Worm (Caenorhabditis elegans): ENCODE measurements around the gene cah-1.

cah-1 gene

ce11 chrIII:5085529-5085928 is at the start of gene cah-1:
Gene cah-1, minus strand, starts transcription at chrIII:5085629.
- no peak for TF ChIP-seq unc-62 (GFP tag; optimal IDR thresholded peaks at IDR 0.05)

ce11 chrIII:5134506-5134905 is 49.1 kb upstream of the cah-1 start:
- TF ChIP-seq unc-62 (GFP tag; optimal IDR thresholded peaks at IDR 0.05): no peak

- TF ChIP-seq unc-62 (GFP tag; optimal IDR thresholded peaks at IDR 0.05): no peak
Measured at ce11 chrIII:5130654-5131053, 45.2 kb upstream of the cah-1 start.

ce11 chrIII:5129261-5129660 is 43.8 kb upstream of the cah-1 start:
- no peak for TF ChIP-seq unc-62 (GFP tag; optimal IDR thresholded peaks at IDR 0.05)

- no peak for TF ChIP-seq unc-62 (GFP tag; optimal IDR thresholded peaks at IDR 0.05)
Measured at ce11 chrIII:5126988-5127387, 41.6 kb upstream of the cah-1 start.

ce11 chrIII:5125759-5126158 is 40.3 kb upstream of the cah-1 start:
- TF ChIP-seq unc-62 (GFP tag; optimal IDR thresholded peaks at IDR 0.05): no peak

ce11 chrIII:5124385-5124784 is 39.0 kb upstream of the cah-1 start:
- no peak for TF ChIP-seq unc-62 (GFP tag; optimal IDR thresholded peaks at IDR 0.05)

ce11 chrIII:5120593-5120992 is 35.2 kb upstream of the cah-1 start:
- TF ChIP-seq unc-62 (GFP tag; optimal IDR thresholded peaks at IDR 0.05): no peak

ce11 chrIII:5119063-5119462 is 33.6 kb upstream of the cah-1 start:
- TF ChIP-seq unc-62 (GFP tag; optimal IDR thresholded peaks at IDR 0.05): no peak

- no peak for TF ChIP-seq unc-62 (GFP tag; optimal IDR thresholded peaks at IDR 0.05)
Measured at ce11 chrIII:5112998-5113397, 27.6 kb upstream of the cah-1 start.

ce11 chrIII:5112399-5112798 is 27.0 kb upstream of the cah-1 start:
- no peak for TF ChIP-seq unc-62 (GFP tag; optimal IDR thresholded peaks at IDR 0.05)

ce11 chrIII:5109401-5109800 is 24.0 kb upstream of the cah-1 start, which contains the start of gene sax-2:
Gene sax-2, plus strand, starts transcription at chrIII:5109701.
- no peak for TF ChIP-seq unc-62 (GFP tag; optimal IDR thresholded peaks at IDR 0.05)

- no peak for TF ChIP-seq unc-62 (GFP tag; optimal IDR thresholded peaks at IDR 0.05)
Measured at ce11 chrIII:5108746-5109145, 23.3 kb upstream of the cah-1 start.

ce11 chrIII:5107959-5108358 is 22.5 kb upstream of the cah-1 start:
- no peak for TF ChIP-seq unc-62 (GFP tag; optimal IDR thresholded peaks at IDR 0.05)

- no peak for TF ChIP-seq unc-62 (GFP tag; optimal IDR thresholded peaks at IDR 0.05)
Measured at ce11 chrIII:5106893-5107471, 21.6 kb upstream of the cah-1 start, which contains the start of gene dpy-17. Gene dpy-17, plus strand, starts transcription at chrIII:5107330.

ce11 chrIII:5105485-5105884 is 20.1 kb upstream of the cah-1 start:
- TF ChIP-seq unc-62 (GFP tag; optimal IDR thresholded peaks at IDR 0.05): no peak

ce11 chrIII:5102616-5103015 is 17.2 kb upstream of the cah-1 start, which contains the start of gene F54D8.6:
Gene F54D8.6, plus strand, starts transcription at chrIII:5102985.
- TF ChIP-seq unc-62 (GFP tag; optimal IDR thresholded peaks at IDR 0.05): no peak

- no peak for TF ChIP-seq unc-62 (GFP tag; optimal IDR thresholded peaks at IDR 0.05)
Measured at ce11 chrIII:5099500-5099899, 14.1 kb upstream of the cah-1 start.
